Fruit fly (Drosophila melanogaster) whole organism, embryonic: ENCODE results near the gene CG16985.

ENCODE experiments used
- B-H2 ChIP-seq: fragments of 200-800 bp; sonication (Bioruptor generic); optimal IDR thresholded peaks from 2 replicates; lab custom pipeline; 2018; ENCODE audit warnings: missing biosample characterization, mild to moderate bottlenecking, missing genetic modification characterization
- CG10147 ChIP-seq: fragments of 200-800 bp; sonication (Bioruptor generic); optimal IDR thresholded peaks from 2 replicates; lab custom pipeline; 2019; ENCODE audit warnings: missing biosample characterization, mild to moderate bottlenecking, missing genetic modification characterization, moderate library complexity
- CG10431 ChIP-seq: fragments of 200-800 bp; sonication (Bioruptor generic); optimal IDR thresholded peaks from 3 replicates; lab custom pipeline; 2018; ENCODE audit warnings: missing biosample characterization, mild to moderate bottlenecking, missing genetic modification characterization
- CG11247 ChIP-seq: fragments of 200-800 bp; sonication (Bioruptor generic); IDR thresholded peaks from 2 replicates; pipeline ENCODE4 v1.3.6; 2022; ENCODE audit warnings: missing biosample characterization, missing genetic modification characterization
- CG11560 ChIP-seq: fragments of 200-800 bp; sonication (Bioruptor generic); IDR thresholded peaks from 3 replicates; pipeline ENCODE4 v1.3.6; 2022; ENCODE audit warnings: missing biosample characterization, missing genetic modification characterization
- CG13894 ChIP-seq: fragments of 200-800 bp; sonication (Bioruptor generic); optimal IDR thresholded peaks from 3 replicates; lab custom pipeline; 2018; ENCODE audit warnings: missing biosample characterization, mild to moderate bottlenecking, missing genetic modification characterization, moderate library complexity
- CG14014 ChIP-seq: fragments of 200-800 bp; sonication (Bioruptor generic); IDR thresholded peaks from 2 replicates; pipeline ENCODE4 v1.3.6; 2022; ENCODE audit warnings: missing biosample characterization, missing genetic modification characterization
- CG1529 ChIP-seq: fragments of 200-800 bp; sonication (Bioruptor generic); optimal IDR thresholded peaks from 3 replicates; lab custom pipeline; 2018; ENCODE audit warnings: missing biosample characterization, missing genetic modification characterization
- CG16779 ChIP-seq: fragments of 200-800 bp; sonication (Bioruptor generic); IDR thresholded peaks from 2 replicates; pipeline ENCODE4 v1.3.6; 2022; ENCODE audit warnings: missing biosample characterization, missing genetic modification characterization
- CG18011 ChIP-seq: fragments of 200-800 bp; sonication (Bioruptor generic); optimal IDR thresholded peaks from 2 replicates; lab custom pipeline; 2017; ENCODE audit warnings: missing biosample characterization, missing genetic modification characterization, mild to moderate bottlenecking, moderate library complexity, missing genotype
- CG18619 ChIP-seq: fragments of 200-800 bp; sonication (Bioruptor generic); optimal IDR thresholded peaks from 3 replicates; lab custom pipeline; 2017; ENCODE audit warnings: missing biosample characterization, mild to moderate bottlenecking, missing genetic modification characterization
- CG30403 ChIP-seq: fragments of 200-800 bp; sonication (Bioruptor generic); optimal IDR thresholded peaks from 3 replicates; lab custom pipeline; 2016; ENCODE audit warnings: missing biosample characterization, missing genetic modification characterization
- CG33213 ChIP-seq: fragments of 200-800 bp; sonication (Bioruptor generic); optimal IDR thresholded peaks from 3 replicates; lab custom pipeline; 2016; ENCODE audit warnings: missing biosample characterization, missing genetic modification characterization
- CG3407 ChIP-seq: fragments of 200-800 bp; sonication (Bioruptor generic); optimal IDR thresholded peaks from 2 replicates; lab custom pipeline; 2018; ENCODE audit warnings: missing biosample characterization, mild to moderate bottlenecking, missing genetic modification characterization
- CG3995 ChIP-seq: fragments of 200-800 bp; sonication (Bioruptor generic); optimal IDR thresholded peaks from 3 replicates; lab custom pipeline; 2016; ENCODE audit warnings: missing biosample characterization, missing genetic modification characterization
- CG4424 ChIP-seq: fragments of 200-800 bp; sonication (Bioruptor generic); optimal IDR thresholded peaks from 3 replicates; lab custom pipeline; 2016; ENCODE audit warnings: missing biosample characterization, missing genetic modification characterization
- CG4617 ChIP-seq: fragments of 200-800 bp; sonication (Bioruptor generic); optimal IDR thresholded peaks from 3 replicates; lab custom pipeline; 2016; ENCODE audit warnings: missing biosample characterization, missing genetic modification characterization, borderline replicate concordance
- CG7745 ChIP-seq: fragments of 200-800 bp; sonication (Bioruptor generic); optimal IDR thresholded peaks from 2 replicates; lab custom pipeline; 2018; ENCODE audit warnings: missing biosample characterization, mild to moderate bottlenecking, missing genetic modification characterization, moderate library complexity
- CG8089 ChIP-seq: fragments of 200-800 bp; sonication (Bioruptor generic); optimal IDR thresholded peaks from 3 replicates; lab custom pipeline; 2016; ENCODE audit warnings: missing biosample characterization, missing genetic modification characterization
- Doc2 ChIP-seq: fragments of 200-800 bp; sonication (Bioruptor generic); IDR thresholded peaks from 2 replicates; pipeline ENCODE4 v1.3.6; 2022; ENCODE audit warnings: missing biosample characterization, missing genetic modification characterization
- Fer2 ChIP-seq: fragments of 200-800 bp; sonication (Bioruptor generic); optimal IDR thresholded peaks from 2 replicates; lab custom pipeline; 2018; ENCODE audit warnings: missing biosample characterization, mild to moderate bottlenecking, missing genetic modification characterization, moderate library complexity
- Gug ChIP-seq: fragments of 200-800 bp; sonication (Bioruptor generic); IDR thresholded peaks from 4 replicates; pipeline ENCODE4 v1.3.6; 2022; ENCODE audit warnings: missing biosample characterization, missing genetic modification characterization
- Hand ChIP-seq: fragments of 200-800 bp; sonication (Bioruptor generic); optimal IDR thresholded peaks from 2 replicates; lab custom pipeline; 2017; ENCODE audit warnings: mild to moderate bottlenecking, missing biosample characterization, missing genetic modification reagents, missing genetic modification characterization
- Hmr ChIP-seq: fragments of 200-800 bp; sonication (Bioruptor generic); optimal IDR thresholded peaks from 3 replicates; lab custom pipeline; 2017; ENCODE audit warnings: mild to moderate bottlenecking, missing biosample characterization, missing genetic modification reagents, missing genetic modification characterization
- Hr78 ChIP-seq, 2 experiments: fragments of 200-800 bp in 1 of 2; fragments of >200 bp in 1 of 2; sonication (Bioruptor generic) in 1 of 2; optimal IDR thresholded peaks; 2 replicates each; lab custom pipeline; 2017 to 2019; ENCODE audit warnings: missing biosample characterization in 2 of 2, missing genetic modification characterization in 2 of 2, mild to moderate bottlenecking in 1 of 2, moderate library complexity in 1 of 2
- Jarid2 ChIP-seq: fragments of 200-800 bp; sonication (Bioruptor generic); optimal IDR thresholded peaks from 3 replicates; lab custom pipeline; 2017; ENCODE audit warnings: mild to moderate bottlenecking, missing biosample characterization, missing genetic modification reagents, missing genetic modification characterization
- Kr ChIP-seq: fragments of 200-800 bp; sonication (Bioruptor generic); optimal IDR thresholded peaks from 2 replicates; lab custom pipeline; 2017; ENCODE audit warnings: missing biosample characterization, mild to moderate bottlenecking, missing genetic modification characterization
- Mrtf ChIP-seq: fragments of 200-800 bp; sonication (Bioruptor generic); IDR thresholded peaks from 3 replicates; pipeline ENCODE4 v1.3.6; 2022; ENCODE audit warnings: missing biosample characterization, missing genetic modification characterization
- Scr ChIP-seq: fragments of 200-800 bp; sonication (Bioruptor generic); IDR thresholded peaks from 2 replicates; pipeline ENCODE4 v1.3.6; 2022; ENCODE audit warnings: missing biosample characterization, missing genetic modification characterization; ENCODE audit not compliant: partially characterized antibody
- chif ChIP-seq, 2 experiments: fragments of 200-800 bp; sonication (Bioruptor generic); optimal IDR thresholded peaks; 3 replicates each; lab custom pipeline; 2016; ENCODE audit warnings: missing biosample characterization in 2 of 2, missing genetic modification characterization in 2 of 2
- crc ChIP-seq: fragments of 200-800 bp; sonication (Bioruptor generic); optimal IDR thresholded peaks from 2 replicates; lab custom pipeline; 2016; ENCODE audit warnings: missing biosample characterization, missing genetic modification characterization
- crol ChIP-seq: fragments of 200-800 bp; sonication (Bioruptor generic); IDR thresholded peaks from 2 replicates; pipeline ENCODE4 v1.3.6; 2022; ENCODE audit warnings: missing biosample characterization, missing genetic modification characterization
- danr ChIP-seq: fragments of 200-800 bp; sonication (Bioruptor generic); IDR thresholded peaks from 2 replicates; pipeline ENCODE4 v1.3.6; 2022; ENCODE audit warnings: missing biosample characterization, missing genetic modification characterization
- dmrt99B ChIP-seq: fragments of 200-800 bp; sonication (Bioruptor generic); optimal IDR thresholded peaks from 2 replicates; lab custom pipeline; 2018; ENCODE audit warnings: missing biosample characterization, mild to moderate bottlenecking, missing genetic modification characterization, moderate library complexity
- jumu ChIP-seq: fragments of 200-800 bp; sonication (Bioruptor generic); optimal IDR thresholded peaks from 3 replicates; lab custom pipeline; 2016; ENCODE audit warnings: missing biosample characterization, missing genetic modification characterization
- klu ChIP-seq: fragments of 200-800 bp; sonication (Bioruptor generic); IDR thresholded peaks from 2 replicates; pipeline ENCODE4 v1.3.6; 2022; ENCODE audit warnings: missing biosample characterization, missing genetic modification characterization
- lmd ChIP-seq: fragments of 200-800 bp; sonication (Bioruptor generic); IDR thresholded peaks from 2 replicates; pipeline ENCODE4 v1.3.6; 2022; ENCODE audit warnings: missing biosample characterization, missing genetic modification characterization
- mirr ChIP-seq: fragments of 200-800 bp; sonication (Bioruptor generic); optimal IDR thresholded peaks from 3 replicates; lab custom pipeline; 2018; ENCODE audit warnings: missing biosample characterization, mild to moderate bottlenecking, missing genetic modification characterization
- pnt ChIP-seq: fragments of 200-800 bp; sonication (Bioruptor generic); optimal IDR thresholded peaks from 3 replicates; lab custom pipeline; 2016; ENCODE audit warnings: missing biosample characterization, missing genetic modification characterization
- repo ChIP-seq: fragments of 200-800 bp; sonication (Bioruptor generic); optimal IDR thresholded peaks from 2 replicates; lab custom pipeline; 2016; ENCODE audit warnings: missing biosample characterization, missing genetic modification characterization
- ro ChIP-seq: fragments of 200-800 bp; sonication (Bioruptor generic); IDR thresholded peaks from 2 replicates; pipeline ENCODE4 v1.3.6; 2022; ENCODE audit warnings: missing biosample characterization, missing genetic modification characterization
- sima ChIP-seq: fragments of 200-800 bp; sonication (Bioruptor generic); optimal IDR thresholded peaks from 2 replicates; lab custom pipeline; 2016; ENCODE audit warnings: missing biosample characterization, missing genetic modification characterization
- sob ChIP-seq: fragments of 200-800 bp; sonication (Bioruptor generic); IDR thresholded peaks from 2 replicates; pipeline ENCODE4 v1.3.6; 2022; ENCODE audit warnings: missing biosample characterization, missing genetic modification characterization
- sqz ChIP-seq: fragments of 200-800 bp; sonication (Bioruptor generic); optimal IDR thresholded peaks from 3 replicates; lab custom pipeline; 2018; ENCODE audit warnings: missing biosample characterization, mild to moderate bottlenecking, missing genetic modification characterization
- sr ChIP-seq: fragments of 200-800 bp; sonication (Bioruptor generic); IDR thresholded peaks from 3 replicates; pipeline ENCODE4 v1.3.6; 2022; ENCODE audit warnings: missing biosample characterization, missing genetic modification characterization
- tio ChIP-seq: fragments of 200-800 bp; sonication (Bioruptor generic); optimal IDR thresholded peaks from 2 replicates; lab custom pipeline; 2017; ENCODE audit warnings: missing biosample characterization, missing genetic modification characterization, inconsistent platforms
- toy ChIP-seq: fragments of 200-800 bp; sonication (Bioruptor generic); IDR thresholded peaks from 2 replicates; pipeline ENCODE4 v1.3.6; 2022; ENCODE audit warnings: missing biosample characterization, missing genetic modification characterization
- ttk ChIP-seq: fragments of 200-800 bp; sonication (Bioruptor generic); IDR thresholded peaks from 2 replicates; pipeline ENCODE4 v2.1.2; 2022; ENCODE audit warnings: missing biosample characterization, missing genetic modification characterization
- unc-4 ChIP-seq: fragments of 200-800 bp; sonication (Bioruptor generic); IDR thresholded peaks from 2 replicates; pipeline ENCODE4 v1.3.6; 2022; ENCODE audit warnings: missing biosample characterization, missing genetic modification characterization; ENCODE audit not compliant: partially characterized antibody
- wdn ChIP-seq: fragments of 200-800 bp; sonication (Bioruptor generic); IDR thresholded peaks from 2 replicates; pipeline ENCODE4 v1.3.6; 2022; ENCODE audit warnings: missing biosample characterization, missing genetic modification characterization
- yki ChIP-seq: fragments of >200 bp; optimal IDR thresholded peaks from 3 replicates; lab custom pipeline; 2018

CG16985 gene

dm6 chr3L:2589167-2589910, 9.8 kb upstream of the CG16985 start, which contains the start of gene dos (continued):
- peak; percentile 32 for TF ChIP-seq CG3407 (GFP tag; lab: Kevin White, UChicago)
- peak; percentile 86 for TF ChIP-seq unc-4 (GFP tag; lab: Robert Waterston, UW)
- no peak for TF ChIP-seq Doc2 (GFP tag; lab: Robert Waterston, UW)
- TF ChIP-seq wdn (GFP tag; lab: Robert Waterston, UW) = no peak
- TF ChIP-seq klu (GFP tag; lab: Robert Waterston, UW) = no peak
- no peak for TF ChIP-seq yki
- TF ChIP-seq Kr (GFP tag; lab: Kevin White, UChicago) = no peak
- no peak for TF ChIP-seq pnt (GFP tag; lab: Kevin White, UChicago)
- no peak for TF ChIP-seq mirr (GFP tag; lab: Kevin White, UChicago)
- TF ChIP-seq CG3995 (GFP tag; lab: Kevin White, UChicago) = peak; percentile 40
- TF ChIP-seq CG4424 (GFP tag; lab: Kevin White, UChicago) = peak; percentile 55
- no peak for TF ChIP-seq jumu
- no peak for TF ChIP-seq dmrt99B (tag; lab: Kevin White, UChicago)
- TF ChIP-seq lmd (GFP tag; lab: Robert Waterston, UW) = no peak
- no peak for TF ChIP-seq CG10147
- TF ChIP-seq crc (GFP tag; lab: Kevin White, UChicago) = no peak
- TF ChIP-seq CG16779 = no peak
- peak; percentile 67 for TF ChIP-seq CG13894
- TF ChIP-seq sob (GFP tag; lab: Robert Waterston, UW) = 0 out of 2 replicates have a peak, but pooled peaks have one; percentile 32
- peak; percentile 54 for TF ChIP-seq Hmr (GFP tag; lab: Kevin White, UChicago)
- TF ChIP-seq ro (GFP tag; lab: Robert Waterston, UW) = no peak
- peak; percentile 61 for TF ChIP-seq B-H2 (GFP tag; lab: Kevin White, UChicago)
- TF ChIP-seq Hr78 (GFP tag; optimal IDR thresholded peaks at IDR 0.05; lab: Kevin White, UChicago) = no peak
- TF ChIP-seq CG18011 (GFP tag; lab: Kevin White, UChicago) = peak; percentile 34
- peak; percentile 74 for TF ChIP-seq CG4617
- no peak for TF ChIP-seq toy (GFP tag; lab: Robert Waterston, UW)
- TF ChIP-seq sr (GFP tag; lab: Robert Waterston, UW) = no peak
- TF ChIP-seq ttk (GFP tag; lab: Robert Waterston, UW) = 0 out of 2 replicates have a peak, but pooled peaks have one; percentile 8
- TF ChIP-seq CG14014 (GFP tag; lab: Robert Waterston, UW) = no peak
- TF ChIP-seq CG11247 (GFP tag; lab: Robert Waterston, UW) = no peak
- TF ChIP-seq Fer2 (tag; lab: Kevin White, UChicago) = no peak
- peak in 1 of 2 experiments; percentile 19 for TF ChIP-seq chif (GFP tag; optimal IDR thresholded peaks at IDR 0.05; lab: Kevin White, UChicago)
- no peak for TF ChIP-seq Hand
- peak; percentile 46 for TF ChIP-seq Jarid2 (GFP tag; lab: Kevin White, UChicago)
- no peak for TF ChIP-seq Gug (GFP tag; lab: Robert Waterston, UW)
- TF ChIP-seq danr (GFP tag; lab: Robert Waterston, UW) = no peak
- TF ChIP-seq crol (GFP tag; lab: Robert Waterston, UW) = no peak
- no peak for TF ChIP-seq CG18619 (GFP tag; lab: Kevin White, UChicago)
- peak; percentile 75 for TF ChIP-seq CG30403 (GFP tag; lab: Kevin White, UChicago)
- no peak for TF ChIP-seq tio (GFP tag; lab: Kevin White, UChicago)
- no peak for TF ChIP-seq sima (GFP tag; lab: Kevin White, UChicago)
- TF ChIP-seq sqz (GFP tag; lab: Kevin White, UChicago) = no peak
- no peak for TF ChIP-seq CG1529 (GFP tag; lab: Kevin White, UChicago)
- no peak for TF ChIP-seq CG8089 (GFP tag; lab: Kevin White, UChicago)
- no peak for TF ChIP-seq CG10431 (GFP tag; lab: Kevin White, UChicago)
- peak; percentile 99 for TF ChIP-seq CG11560 (tag; lab: Robert Waterston, UW)
- no peak for TF ChIP-seq Mrtf (GFP tag; lab: Robert Waterston, UW)
- TF ChIP-seq CG33213 (GFP tag; lab: Kevin White, UChicago) = peak; percentile 57
- TF ChIP-seq repo (GFP tag; lab: Kevin White, UChicago) = no peak
- peak; percentile 73 for TF ChIP-seq Scr
- peak; percentile 47 for TF ChIP-seq CG7745 (tag; lab: Kevin White, UChicago)
